Worm (Caenorhabditis elegans): ENCODE measurements around the gene F54D11.4.

F54D11.4 gene

DNA sequence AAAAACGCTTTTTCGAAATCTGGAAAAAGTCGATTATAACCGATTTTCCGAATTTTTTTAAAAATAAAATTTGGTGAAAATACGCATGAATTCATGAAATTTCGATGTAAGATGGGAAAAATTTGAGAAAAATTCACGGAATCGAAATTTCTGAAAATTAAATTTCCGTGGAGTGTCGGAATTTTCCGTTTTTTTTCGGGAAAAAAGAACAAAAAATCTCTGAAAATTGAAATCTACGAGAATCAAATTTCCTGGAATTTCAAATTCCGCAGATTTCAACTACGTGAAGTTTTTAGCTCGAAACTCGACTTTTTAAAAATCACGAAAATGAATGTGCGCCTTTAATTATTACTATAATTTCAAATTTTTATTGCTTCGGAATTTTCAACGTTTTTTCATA, 10.4 kb downstream of the F54D11.4 start:
- TF ChIP-seq gei-8 (GFP tag; optimal IDR thresholded peaks at IDR 0.05) (no peak), attf-4 (tag; optimal IDR thresholded peaks at IDR 0.05) (no peak), fkh-10 (GFP tag; optimal IDR thresholded peaks at IDR 0.05) (peak; percentile 56)

DNA sequence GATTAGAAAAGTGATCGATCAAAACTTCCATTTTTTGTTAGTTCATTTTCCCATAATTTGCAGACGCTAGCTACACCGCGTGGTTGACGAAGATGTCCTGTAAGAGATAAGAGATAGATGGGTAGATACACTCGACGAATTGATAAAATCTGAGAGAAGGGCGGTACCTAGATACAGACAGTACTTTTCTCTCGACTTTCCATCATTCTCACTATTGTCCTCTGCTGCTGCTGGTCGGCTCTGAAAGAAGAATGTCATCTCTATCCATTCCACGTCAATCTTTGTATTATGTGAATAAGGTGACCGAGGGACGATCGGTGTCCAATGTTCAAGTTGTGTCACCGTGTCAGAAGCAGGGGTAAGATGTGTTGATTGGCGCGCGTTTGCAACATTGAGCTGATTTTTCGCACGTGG, 12.6 kb downstream of the F54D11.4 start, which contains the start of gene pmt-2:
Gene pmt-2, plus strand, starts transcription at position 64 of the 414 bp plus-strand sequence.
- no peak for TF ChIP-seq R02D3.7 (tag; optimal IDR thresholded peaks at IDR 0.05)
- TF ChIP-seq rbr-2 (tag; optimal IDR thresholded peaks at IDR 0.05): no peak
- TF ChIP-seq nhr-48 (tag; optimal IDR thresholded peaks at IDR 0.05): peak; percentile 44
- no peak for TF ChIP-seq hif-1 (tag; optimal IDR thresholded peaks at IDR 0.05)
- TF ChIP-seq mes-2 (tag; optimal IDR thresholded peaks at IDR 0.05; ENCODE audit: poor library complexity, severe bottlenecking): peak; percentile 15
- peak in 1 of 2 experiments; percentile 23 for TF ChIP-seq mdl-1 (tag; optimal IDR thresholded peaks at IDR 0.05)
- 0 out of 2 replicates have a peak, but pooled peaks have one; percentile 6 for TF ChIP-seq php-3 (GFP tag; IDR thresholded peaks at IDR 0.05)
- peak; percentile 19 for TF ChIP-seq ama-1 (optimal IDR thresholded peaks at IDR 0.05)
- peak; percentile 60 for TF ChIP-seq hlh-11 (tag; optimal IDR thresholded peaks at IDR 0.05)
- no peak for TF ChIP-seq arid-1 (GFP tag; conservative IDR thresholded peaks at IDR 0.05)
- no peak for TF ChIP-seq ztf-11 (tag; optimal IDR thresholded peaks at IDR 0.05)
- peak; percentile 2 for TF ChIP-seq aha-1 (tag)
- TF ChIP-seq nhr-25 (tag; optimal IDR thresholded peaks at IDR 0.05; ENCODE audit: borderline replicate concordance, insufficient read depth): no peak
- TF ChIP-seq pqm-1 (tag; optimal IDR thresholded peaks at IDR 0.05): peak; percentile 19
- peak; percentile 63 for TF ChIP-seq nhr-28 (tag; optimal IDR thresholded peaks at IDR 0.05)
- 0 out of 2 replicates have a peak, but pooled peaks have one; percentile 37 for TF ChIP-seq Y75B8A.6 (GFP tag; IDR thresholded peaks at IDR 0.05)
- peak; percentile 16 for TF ChIP-seq dve-1 (tag; optimal IDR thresholded peaks at IDR 0.05; ENCODE audit: insufficient read depth)
- no peak for TF ChIP-seq dmd-9 (GFP tag; IDR thresholded peaks at IDR 0.05)
- no peak for TF ChIP-seq unc-39 (tag; optimal IDR thresholded peaks at IDR 0.05)
- no peak for TF ChIP-seq nhr-6 (tag; optimal IDR thresholded peaks at IDR 0.05)
- peak; percentile 50 for TF ChIP-seq dmd-6 (GFP tag; IDR thresholded peaks at IDR 0.05)
- peak; percentile 0 for TF ChIP-seq hlh-30 (tag; optimal IDR thresholded peaks at IDR 0.05; ENCODE audit: insufficient read depth)
- TF ChIP-seq mep-1 (tag; optimal IDR thresholded peaks at IDR 0.05): peak; percentile 50
- peak; percentile 7; the same call in 1 of the 2 replicates for TF ChIP-seq lin-38 (GFP tag; IDR thresholded peaks at IDR 0.05)
- TF ChIP-seq daf-12 (tag; optimal IDR thresholded peaks at IDR 0.05): no peak
- no peak for TF ChIP-seq daf-16 (GFP tag; optimal IDR thresholded peaks at IDR 0.05)
- peak; percentile 16 for TF ChIP-seq daf-16 (tag; optimal IDR thresholded peaks at IDR 0.05)
- no peak for TF ChIP-seq ceh-82 (tag; optimal IDR thresholded peaks at IDR 0.05)
- peak in 1 of 2 experiments; percentile 24 for TF ChIP-seq lsy-2 (tag; optimal IDR thresholded peaks at IDR 0.05)
- TF ChIP-seq fos-1 (tag; optimal IDR thresholded peaks at IDR 0.05): no peak
- TF ChIP-seq daf-19 (GFP tag; conservative IDR thresholded peaks at IDR 0.05): no peak
- peak; percentile 87 for TF ChIP-seq mxl-3 (GFP tag; optimal IDR thresholded peaks at IDR 0.05)
- TF ChIP-seq attf-4 (tag; optimal IDR thresholded peaks at IDR 0.05): no peak
- no peak for TF ChIP-seq pha-4 (GFP tag; IDR thresholded peaks at IDR 0.05)
- no peak for TF ChIP-seq pha-4 (tag; optimal IDR thresholded peaks at IDR 0.05)
- no peak for TF ChIP-seq nhr-41 (GFP tag; IDR thresholded peaks at IDR 0.05)
- no peak for TF ChIP-seq zip-2 (tag; optimal IDR thresholded peaks at IDR 0.05)
- no peak for TF ChIP-seq nhr-42 (GFP tag; IDR thresholded peaks at IDR 0.05)
- peak in 1 of 2 experiments; percentile 78 for TF ChIP-seq unc-62 (GFP tag; optimal IDR thresholded peaks at IDR 0.05 in 1 of 2)
- TF ChIP-seq unc-62 (tag; optimal IDR thresholded peaks at IDR 0.05): no peak
- TF ChIP-seq fkh-10 (GFP tag; optimal IDR thresholded peaks at IDR 0.05): no peak
- TF ChIP-seq T26A8.4 (GFP tag; IDR thresholded peaks at IDR 0.05): peak; percentile 51; the same call in 1 of the 2 replicates
